Worm (Caenorhabditis elegans) whole organism, early embryonic: ENCODE data around the gene bgnt-1.1.

Experiments
- B0310.2 ChIP-seq: sonication (generic microtip); optimal IDR thresholded peaks from 2 replicates; lab custom pipeline; 2016; ENCODE audit warnings: mild to moderate bottlenecking, missing genetic modification characterization, missing compliant biosample characterization
- F13C5.2 ChIP-seq: sonication (generic microtip); optimal IDR thresholded peaks from 2 replicates; lab custom pipeline; 2017; ENCODE audit warnings: mild to moderate bottlenecking, missing genetic modification characterization, inconsistent platforms, missing compliant biosample characterization
- aly-1 ChIP-seq: sonication (generic microtip); optimal IDR thresholded peaks from 2 replicates; lab custom pipeline; 2016; ENCODE audit warnings: missing genetic modification characterization, missing compliant biosample characterization
- ama-1 ChIP-seq: fragments of 150-350 bp; optimal IDR thresholded peaks from 2 replicates; lab custom pipeline; 2014
- ceh-13 ChIP-seq: fragments of 200-800 bp; sonication (Bioruptor generic); optimal IDR thresholded peaks from 2 replicates; lab custom pipeline; 2018; ENCODE audit warnings: mild to moderate bottlenecking, missing genetic modification characterization, missing compliant biosample characterization
- ceh-36 ChIP-seq: sonication (generic microtip); optimal IDR thresholded peaks from 2 replicates; lab custom pipeline; 2016; ENCODE audit warnings: missing genetic modification characterization, inconsistent platforms, missing compliant biosample characterization
- ets-7 ChIP-seq: sonication (generic microtip); optimal IDR thresholded peaks from 2 replicates; lab custom pipeline; 2016; ENCODE audit warnings: missing genotype, missing genetic modification characterization, missing compliant biosample characterization
- flt-1 ChIP-seq: fragments of 200-800 bp; sonication (Bioruptor generic); IDR thresholded peaks from 2 replicates; pipeline ENCODE4 v1.3.6; 2022; ENCODE audit warnings: missing genetic modification characterization, missing compliant biosample characterization
- hmbx-1 ChIP-seq: sonication (generic microtip); optimal IDR thresholded peaks from 2 replicates; lab custom pipeline; 2016; ENCODE audit warnings: mild to moderate bottlenecking, missing genetic modification characterization, missing compliant biosample characterization
- hmg-4 ChIP-seq: fragments of 200-800 bp; sonication (Bioruptor generic); optimal IDR thresholded peaks from 2 replicates; lab custom pipeline; 2018; ENCODE audit warnings: mild to moderate bottlenecking, missing genetic modification characterization, missing compliant biosample characterization
- hnd-1 ChIP-seq: sonication (generic microtip); optimal IDR thresholded peaks from 2 replicates; lab custom pipeline; 2016; ENCODE audit warnings: missing genetic modification characterization, missing compliant biosample characterization
- pes-1 ChIP-seq: fragments of 200-800 bp; sonication (Bioruptor generic); IDR thresholded peaks from 2 replicates; pipeline ENCODE4 v1.3.6; 2022; ENCODE audit warnings: missing genetic modification reagents, missing genetic modification characterization, missing compliant biosample characterization
- scrt-1 ChIP-seq: fragments of 200-800 bp; sonication (Bioruptor generic); IDR thresholded peaks from 2 replicates; pipeline ENCODE4 v1.3.6; 2022; ENCODE audit warnings: missing genetic modification characterization, missing compliant biosample characterization
- sea-1 ChIP-seq: fragments of 200-800 bp; sonication (Bioruptor generic); conservative IDR thresholded peaks from 2 replicates; pipeline ENCODE4 v1.3.6; 2022; ENCODE audit warnings: missing genetic modification characterization, missing compliant biosample characterization
- tbx-11 ChIP-seq: fragments of 200-800 bp; sonication (Bioruptor generic); IDR thresholded peaks from 2 replicates; pipeline ENCODE4 v1.3.6; 2022; ENCODE audit warnings: missing genetic modification characterization, missing compliant biosample characterization
- tbx-37 ChIP-seq: fragments of 200-800 bp; sonication (Bioruptor generic); conservative IDR thresholded peaks from 2 replicates; pipeline ENCODE4 v1.3.6; 2022; ENCODE audit warnings: missing genetic modification reagents, missing genetic modification characterization, missing compliant biosample characterization
- tra-4 ChIP-seq: sonication (generic microtip); optimal IDR thresholded peaks from 2 replicates; lab custom pipeline; 2017; ENCODE audit warnings: missing genetic modification characterization, missing compliant biosample characterization

Gene bgnt-1.1

DNA sequence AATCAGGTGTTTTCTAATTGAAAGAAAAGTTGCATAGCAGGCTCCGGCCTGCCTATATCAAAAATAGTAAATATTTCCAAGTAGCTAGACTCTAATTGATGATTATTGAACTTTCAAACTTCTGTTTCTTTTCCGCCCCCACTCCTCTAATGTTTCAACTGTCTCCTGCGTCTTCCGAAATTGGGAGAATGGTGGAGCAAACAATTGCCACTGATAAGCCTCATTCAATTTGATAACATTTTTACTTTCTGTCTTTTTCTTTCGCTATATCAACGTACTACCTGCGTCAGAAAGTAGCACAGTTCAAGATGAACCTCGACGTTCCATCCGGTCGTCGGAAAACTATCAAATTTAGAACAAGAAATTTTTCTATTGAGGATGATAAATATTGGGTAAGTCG, 33.7 kb upstream of the bgnt-1.1 start, which contains the start of gene F13B12.3:
TSS of gene F13B12.3 (plus strand) at position 223 of the 400 bp plus-strand sequence.
- no peak for TF ChIP-seq ceh-36 (tag; lab: Kevin White, UChicago)
- no peak for TF ChIP-seq ets-7 (tag; lab: Kevin White, UChicago)
- no peak for TF ChIP-seq flt-1 (GFP tag; lab: Robert Waterston, UW)
- no peak for TF ChIP-seq ama-1 (lab: Kevin White, UChicago)
- TF ChIP-seq tbx-37 (GFP tag; lab: Robert Waterston, UW), result no peak
- TF ChIP-seq scrt-1 (GFP tag; lab: Robert Waterston, UW), result no peak
- TF ChIP-seq pes-1 (GFP tag; lab: Robert Waterston, UW), result no peak

DNA sequence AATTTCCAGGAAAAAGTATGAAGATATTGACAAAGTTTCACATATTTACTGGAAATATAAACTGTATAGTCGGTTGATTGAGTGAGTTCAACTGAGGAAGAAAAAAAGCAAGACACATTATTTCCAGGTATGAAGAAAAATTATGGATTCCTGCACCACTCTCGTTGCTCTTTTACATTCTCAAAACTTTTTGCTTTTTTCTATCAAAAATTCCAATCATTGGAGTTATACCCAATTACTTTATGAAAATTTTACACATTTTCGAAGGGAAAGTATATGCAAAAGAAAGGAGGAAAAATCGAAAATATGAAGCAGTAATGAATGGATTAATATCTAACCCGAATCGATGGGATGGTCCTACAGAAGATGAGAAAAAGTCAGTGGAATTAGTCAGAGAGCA, 29.7 kb upstream of the bgnt-1.1 start:
- TF ChIP-seq tbx-11 (GFP tag; lab: Robert Waterston, UW) (no peak), sea-1 (GFP tag; lab: Robert Waterston, UW) (no peak), hnd-1 (tag; lab: Kevin White, UChicago) (no peak), ceh-36 (tag; lab: Kevin White, UChicago) (no peak), scrt-1 (GFP tag; lab: Robert Waterston, UW) (no peak), hmg-4 (GFP tag; lab: Kevin White, UChicago) (no peak), pes-1 (GFP tag; lab: Robert Waterston, UW) (no peak), ceh-13 (GFP tag; lab: Kevin White, UChicago) (no peak), ama-1 (lab: Kevin White, UChicago) (no peak), tra-4 (tag; lab: Kevin White, UChicago) (no peak), tbx-37 (GFP tag; lab: Robert Waterston, UW) (no peak), aly-1 (tag; lab: Kevin White, UChicago) (no peak), flt-1 (GFP tag; lab: Robert Waterston, UW) (no peak)

DNA sequence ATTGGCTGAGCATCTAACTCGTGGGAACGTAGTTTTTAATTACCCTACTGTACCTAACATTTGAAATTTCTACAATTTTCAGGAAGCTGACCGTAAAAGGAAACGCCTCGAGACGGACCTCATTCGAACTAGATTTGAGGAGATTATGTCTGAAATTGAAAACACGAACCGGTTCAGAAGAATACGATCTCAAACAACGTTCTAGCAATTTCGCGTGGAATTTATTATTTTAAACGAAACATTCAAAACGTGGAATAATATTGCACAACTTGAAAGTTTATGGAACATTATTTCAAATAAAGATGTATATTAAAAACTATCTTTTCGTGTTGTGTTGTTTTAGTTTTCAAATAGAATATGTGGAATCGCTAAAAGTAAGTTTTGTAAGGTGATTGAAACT, 29.1 kb upstream of the bgnt-1.1 start, which contains the start of gene F13B12.7:
TSS of gene F13B12.7 (plus strand) at position 301 of the 400 bp plus-strand sequence.
- TF ChIP-seq sea-1 (GFP tag; lab: Robert Waterston, UW) (no peak), tbx-37 (GFP tag; lab: Robert Waterston, UW) (no peak), ama-1 (lab: Kevin White, UChicago) (no peak), tbx-11 (GFP tag; lab: Robert Waterston, UW) (no peak), aly-1 (tag; lab: Kevin White, UChicago) (no peak), flt-1 (GFP tag; lab: Robert Waterston, UW) (no peak), B0310.2 (tag; lab: Kevin White, UChicago) (no peak), ceh-36 (tag; lab: Kevin White, UChicago) (no peak)

DNA sequence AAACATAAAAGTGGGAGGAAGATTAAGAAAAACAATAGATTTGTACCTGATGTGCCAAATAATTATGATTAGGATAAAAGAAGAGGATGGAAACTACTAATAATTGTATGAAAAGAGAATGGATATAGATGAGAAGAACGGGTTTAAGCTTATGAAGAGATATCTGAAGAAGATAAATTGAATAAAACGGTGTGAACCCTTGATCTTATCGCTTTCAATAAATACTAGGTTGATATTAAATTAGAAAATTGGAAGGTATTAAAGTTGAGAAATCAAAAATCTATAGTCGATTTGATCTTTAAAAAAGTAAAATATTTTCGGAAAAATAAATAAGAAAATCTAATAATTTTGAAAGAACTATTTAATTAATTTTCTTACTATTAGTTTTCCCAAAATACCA, 22.8 kb upstream of the bgnt-1.1 start, which contains the start of gene F13B12.4:
TSS of gene F13B12.4 (minus strand) at position 101 of the 400 bp plus-strand sequence.
- TF ChIP-seq ets-7 (tag; lab: Kevin White, UChicago), result no peak

DNA sequence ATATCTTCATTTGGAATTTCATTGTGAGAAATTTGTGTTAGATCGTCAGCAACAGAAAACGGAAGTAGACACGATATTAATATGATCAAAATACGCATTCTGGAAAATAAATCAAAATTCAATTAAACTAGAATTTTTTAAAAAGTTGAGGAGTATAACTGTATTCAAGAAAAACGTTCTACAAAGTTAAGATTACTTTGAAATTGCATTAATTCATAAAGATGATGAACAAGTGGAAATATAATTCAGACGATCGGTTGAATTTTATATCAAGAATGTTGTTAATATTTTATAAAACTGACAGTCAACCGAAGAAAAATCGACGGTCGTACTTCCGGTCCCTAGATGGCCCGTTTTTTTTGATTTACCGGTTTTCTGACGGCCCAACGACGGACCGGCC, 19.6 kb upstream of the bgnt-1.1 start, which contains the start of gene F01D4.8:
TSS of gene F01D4.8 (minus strand) at position 101 of the 400 bp plus-strand sequence.
- TF ChIP-seq hmg-4 (GFP tag; lab: Kevin White, UChicago), result no peak
- no peak for TF ChIP-seq tbx-37 (GFP tag; lab: Robert Waterston, UW)
- TF ChIP-seq ets-7 (tag; lab: Kevin White, UChicago), result no peak
- TF ChIP-seq tra-4 (tag; lab: Kevin White, UChicago), result no peak
- no peak for TF ChIP-seq ceh-36 (tag; lab: Kevin White, UChicago)
- no peak for TF ChIP-seq B0310.2 (tag; lab: Kevin White, UChicago)
- no peak for TF ChIP-seq flt-1 (GFP tag; lab: Robert Waterston, UW)
- TF ChIP-seq scrt-1 (GFP tag; lab: Robert Waterston, UW), result no peak
- no peak for TF ChIP-seq sea-1 (GFP tag; lab: Robert Waterston, UW)
- TF ChIP-seq tbx-11 (GFP tag; lab: Robert Waterston, UW), result no peak
- TF ChIP-seq ceh-13 (GFP tag; lab: Kevin White, UChicago), result no peak
- no peak for TF ChIP-seq hnd-1 (tag; lab: Kevin White, UChicago)
- no peak for TF ChIP-seq hmbx-1 (tag; lab: Kevin White, UChicago)
- TF ChIP-seq ama-1 (lab: Kevin White, UChicago), result no peak
- TF ChIP-seq aly-1 (tag; lab: Kevin White, UChicago), result no peak
- TF ChIP-seq pes-1 (GFP tag; lab: Robert Waterston, UW), result no peak

DNA sequence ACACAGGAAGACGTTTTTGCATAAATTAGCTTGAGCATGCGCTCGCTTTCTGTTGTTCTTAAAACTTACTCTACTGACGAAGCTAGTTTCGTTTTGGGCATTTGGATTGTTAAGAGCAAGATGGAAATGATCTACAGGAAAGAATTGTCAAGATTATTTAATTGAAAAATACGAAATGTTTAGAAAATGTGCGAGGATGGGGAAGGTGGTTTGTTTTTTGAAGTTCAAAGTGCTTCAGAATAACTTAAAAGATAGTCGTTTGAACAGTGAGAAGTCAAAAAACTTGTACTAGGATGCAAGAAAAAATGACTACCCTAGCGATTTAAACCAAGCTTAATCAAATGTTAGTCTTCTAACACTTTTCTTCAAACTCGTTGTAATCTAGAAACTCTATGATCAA, 15.4 kb upstream of the bgnt-1.1 start, which contains the start of gene srb-17:
TSS of gene srb-17 (minus strand) at position 101 of the 400 bp plus-strand sequence.
- no peak for TF ChIP-seq ets-7 (tag; lab: Kevin White, UChicago)
- TF ChIP-seq B0310.2 (tag; lab: Kevin White, UChicago), result no peak
- no peak for TF ChIP-seq pes-1 (GFP tag; lab: Robert Waterston, UW)
- TF ChIP-seq ceh-36 (tag; lab: Kevin White, UChicago), result no peak
- no peak for TF ChIP-seq sea-1 (GFP tag; lab: Robert Waterston, UW)
- TF ChIP-seq ama-1 (lab: Kevin White, UChicago), result no peak
- no peak for TF ChIP-seq hnd-1 (tag; lab: Kevin White, UChicago)
- TF ChIP-seq F13C5.2 (tag; lab: Kevin White, UChicago), result no peak
- TF ChIP-seq aly-1 (tag; lab: Kevin White, UChicago), result no peak
- TF ChIP-seq tbx-37 (GFP tag; lab: Robert Waterston, UW), result no peak
- TF ChIP-seq tbx-11 (GFP tag; lab: Robert Waterston, UW), result no peak
- no peak for TF ChIP-seq flt-1 (GFP tag; lab: Robert Waterston, UW)
- TF ChIP-seq hmbx-1 (tag; lab: Kevin White, UChicago), result no peak
- TF ChIP-seq ceh-13 (GFP tag; lab: Kevin White, UChicago), result no peak
- no peak for TF ChIP-seq tra-4 (tag; lab: Kevin White, UChicago)
- TF ChIP-seq hmg-4 (GFP tag; lab: Kevin White, UChicago), result no peak

DNA sequence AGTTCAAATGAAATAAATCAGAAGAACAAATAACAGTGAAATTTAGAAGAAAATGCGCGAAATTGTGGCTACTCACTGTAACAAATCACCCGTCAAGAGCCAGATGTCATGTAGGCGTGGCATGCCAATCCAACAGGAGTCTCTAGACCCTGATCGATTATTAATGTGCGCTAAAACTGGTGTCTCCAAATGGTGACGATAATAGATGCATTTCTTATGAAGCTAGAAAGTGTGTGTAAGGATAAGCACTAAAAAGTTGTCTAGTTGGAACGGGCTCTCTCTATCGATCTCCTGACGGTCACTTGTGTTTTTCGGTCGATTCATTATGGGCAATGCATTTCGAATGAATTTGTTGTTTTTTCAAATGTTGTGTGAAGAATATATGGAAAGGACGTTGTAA, 10.8 kb upstream of the bgnt-1.1 start, which contains the start of gene mec-3:
TSS of gene mec-3 (minus strand) at position 101 of the 400 bp plus-strand sequence.
- TF ChIP-seq flt-1 (GFP tag; lab: Robert Waterston, UW), result no peak
- no peak for TF ChIP-seq ceh-13 (GFP tag; lab: Kevin White, UChicago)
- no peak for TF ChIP-seq B0310.2 (tag; lab: Kevin White, UChicago)
- TF ChIP-seq ceh-36 (tag; lab: Kevin White, UChicago), result no peak
- TF ChIP-seq hnd-1 (tag; lab: Kevin White, UChicago), result no peak
- no peak for TF ChIP-seq aly-1 (tag; lab: Kevin White, UChicago)
- no peak for TF ChIP-seq sea-1 (GFP tag; lab: Robert Waterston, UW)
- TF ChIP-seq ets-7 (tag; lab: Kevin White, UChicago), result no peak
- TF ChIP-seq hmbx-1 (tag; lab: Kevin White, UChicago), result no peak
- TF ChIP-seq tbx-11 (GFP tag; lab: Robert Waterston, UW), result no peak
- no peak for TF ChIP-seq F13C5.2 (tag; lab: Kevin White, UChicago)
